Worm (Caenorhabditis elegans) whole organism, young adult: ENCODE measurements around the gene R05G9R.1.

Experiments
- B0035.1 ChIP-seq: sonication (generic microtip); optimal IDR thresholded peaks from 2 replicates; lab custom pipeline; 2016; ENCODE audit warnings: missing genetic modification characterization, mild to moderate bottlenecking, missing compliant biosample characterization, missing genotype, missing genetic modification reagents
- F49E8.2 ChIP-seq: sonication (generic microtip); optimal IDR thresholded peaks from 3 replicates; lab custom pipeline; 2017; ENCODE audit warnings: missing genetic modification characterization, mild to moderate bottlenecking, missing compliant biosample characterization, antibody characterized with exemption, moderate library complexity; ENCODE audit not compliant: insufficient read depth
- F57A8.1 ChIP-seq: fragments of 200-800 bp; sonication (Bioruptor generic); optimal IDR thresholded peaks from 2 replicates; lab custom pipeline; 2018; ENCODE audit warnings: mild to moderate bottlenecking, missing genetic modification characterization, moderate library complexity, missing compliant biosample characterization
- K12H6.12 ChIP-seq: fragments of 200-800 bp; sonication (Bioruptor generic); optimal IDR thresholded peaks from 2 replicates; lab custom pipeline; 2018; ENCODE audit warnings: mild to moderate bottlenecking, missing genetic modification characterization, missing compliant biosample characterization
- Y67H2A.10 ChIP-seq: fragments of 200-800 bp; sonication (Bioruptor generic); conservative IDR thresholded peaks from 2 replicates; pipeline ENCODE4 v1.3.6; 2022; ENCODE audit warnings: missing genetic modification reagents, missing genetic modification characterization, missing compliant biosample characterization
- ama-1 ChIP-seq, 3 experiments: fragments of 150-350 bp in 1 of 3; sonication (generic microtip) in 2 of 3; optimal IDR thresholded peaks; 2 replicates each; lab custom pipeline; 2014 to 2018; ENCODE audit warnings: missing biosample characterization in 2 of 3, missing genetic modification characterization in 2 of 3, missing genetic modification reagents in 2 of 3
- aptf-2 ChIP-seq: fragments of 200-800 bp; sonication (Bioruptor generic); conservative IDR thresholded peaks from 2 replicates; pipeline ENCODE4 v1.3.6; 2022; ENCODE audit warnings: missing genetic modification reagents, missing genetic modification characterization, missing compliant biosample characterization
- attf-3 ChIP-seq: fragments of 200-800 bp; sonication (Bioruptor generic); conservative IDR thresholded peaks from 2 replicates; pipeline ENCODE4 v1.3.6; 2022; ENCODE audit warnings: missing genetic modification reagents, missing genetic modification characterization, missing compliant biosample characterization
- bed-2 ChIP-seq: fragments of 200-800 bp; sonication (Bioruptor generic); IDR thresholded peaks from 2 replicates; pipeline ENCODE4 v1.3.6; 2022; ENCODE audit warnings: missing genetic modification reagents, missing genetic modification characterization, missing compliant biosample characterization
- ceh-100 ChIP-seq: fragments of 200-800 bp; sonication (Bioruptor generic); IDR thresholded peaks from 2 replicates; pipeline ENCODE4 v1.3.6; 2022; ENCODE audit warnings: missing genetic modification reagents, missing genetic modification characterization, missing compliant biosample characterization
- ceh-58 ChIP-seq: fragments of 200-800 bp; sonication (Bioruptor generic); IDR thresholded peaks from 2 replicates; pipeline ENCODE4 v1.3.6; 2022; ENCODE audit warnings: missing genetic modification characterization, missing compliant biosample characterization
- ceh-79 ChIP-seq: sonication (generic microtip); optimal IDR thresholded peaks from 2 replicates; lab custom pipeline; 2017; ENCODE audit warnings: mild to moderate bottlenecking, missing genetic modification characterization, missing compliant biosample characterization
- chd-7 ChIP-seq: sonication (generic microtip); optimal IDR thresholded peaks from 2 replicates; lab custom pipeline; 2016; ENCODE audit warnings: mild to moderate bottlenecking, missing genetic modification characterization, moderate library complexity, missing compliant biosample characterization
- dpff-1 ChIP-seq: sonication (generic microtip); optimal IDR thresholded peaks from 2 replicates; lab custom pipeline; 2017; ENCODE audit warnings: mild to moderate bottlenecking, missing genetic modification characterization, missing compliant biosample characterization
- egrh-3 ChIP-seq: fragments of 200-800 bp; sonication (Bioruptor generic); IDR thresholded peaks from 2 replicates; pipeline ENCODE4 v1.3.6; 2022; ENCODE audit warnings: missing genetic modification reagents, missing genetic modification characterization, missing compliant biosample characterization
- ekl-4 ChIP-seq: fragments of 200-800 bp; sonication (Bioruptor generic); IDR thresholded peaks from 2 replicates; pipeline ENCODE4 v1.3.6; 2022; ENCODE audit warnings: missing genetic modification reagents, missing genetic modification characterization, missing compliant biosample characterization
- ets-4 ChIP-seq: fragments of 200-800 bp; sonication (Bioruptor generic); optimal IDR thresholded peaks from 2 replicates; lab custom pipeline; 2018; ENCODE audit warnings: mild to moderate bottlenecking, missing genetic modification characterization, missing compliant biosample characterization
- hlh-12 ChIP-seq: sonication (generic microtip); optimal IDR thresholded peaks from 2 replicates; lab custom pipeline; 2016; ENCODE audit warnings: missing genetic modification characterization, missing compliant biosample characterization
- hrde-1 ChIP-seq: sonication (generic microtip); optimal IDR thresholded peaks from 2 replicates; lab custom pipeline; 2016; ENCODE audit warnings: missing genetic modification characterization, mild to moderate bottlenecking, missing compliant biosample characterization, moderate library complexity, missing genotype, missing genetic modification reagents, borderline replicate concordance
- hsf-1 ChIP-seq: fragments of 200-800 bp; sonication (Bioruptor generic); IDR thresholded peaks from 2 replicates; pipeline ENCODE4 v1.3.6; 2022; ENCODE audit warnings: missing genetic modification reagents, missing genetic modification characterization, missing compliant biosample characterization
- let-526 ChIP-seq: fragments of 200-800 bp; sonication (Bioruptor generic); IDR thresholded peaks from 2 replicates; pipeline ENCODE4 v1.3.6; 2022; ENCODE audit warnings: missing genetic modification reagents, missing genetic modification characterization, missing compliant biosample characterization
- let-607 ChIP-seq, 2 experiments: fragments of 200-800 bp in 1 of 2; sonication (Bioruptor generic) in 1 of 2; sonication (generic microtip) in 1 of 2; optimal IDR thresholded peaks; 2 replicates each; lab custom pipeline; 2016 to 2018; ENCODE audit warnings: mild to moderate bottlenecking in 2 of 2, missing compliant biosample characterization in 2 of 2, missing genetic modification characterization in 2 of 2, moderate library complexity in 2 of 2, missing genotype in 1 of 2
- lin-35 ChIP-seq, 3 experiments: fragments of 150-350 bp in 2 of 3; sonication (generic microtip) in 1 of 3; optimal IDR thresholded peaks; 2 replicates each; lab custom pipeline; 2014 to 2018; ENCODE audit warnings: missing biosample characterization in 3 of 3, missing genetic modification characterization in 3 of 3, missing genetic modification reagents in 3 of 3
- lin-54 ChIP-seq: fragments of 200-800 bp; sonication (Bioruptor generic); optimal IDR thresholded peaks from 2 replicates; lab custom pipeline; 2018; ENCODE audit warnings: mild to moderate bottlenecking, missing genetic modification characterization, missing compliant biosample characterization
- madf-3 ChIP-seq: fragments of 200-800 bp; sonication (Bioruptor generic); IDR thresholded peaks from 2 replicates; pipeline ENCODE4 v1.3.6; 2022; ENCODE audit warnings: missing genetic modification reagents, missing genetic modification characterization, missing compliant biosample characterization
- madf-6 ChIP-seq: fragments of 200-800 bp; sonication (Bioruptor generic); IDR thresholded peaks from 2 replicates; pipeline ENCODE4 v1.3.6; 2022; ENCODE audit warnings: missing genetic modification reagents, missing genetic modification characterization, missing compliant biosample characterization
- mcd-1 ChIP-seq: fragments of 200-800 bp; sonication (Bioruptor generic); IDR thresholded peaks from 2 replicates; pipeline ENCODE4 v1.3.6; 2022; ENCODE audit warnings: missing genetic modification reagents, missing genetic modification characterization, missing compliant biosample characterization
- nfya-2 ChIP-seq: fragments of 200-800 bp; sonication (Bioruptor generic); IDR thresholded peaks from 2 replicates; pipeline ENCODE4 v1.3.6; 2022; ENCODE audit warnings: missing genetic modification reagents, missing genetic modification characterization, missing compliant biosample characterization
- nfyb-1 ChIP-seq: fragments of 200-800 bp; sonication (Bioruptor generic); IDR thresholded peaks from 2 replicates; pipeline ENCODE4 v1.3.6; 2022; ENCODE audit warnings: missing genetic modification reagents, missing genetic modification characterization, missing compliant biosample characterization
- pbrm-1 ChIP-seq: fragments of 200-800 bp; sonication (Bioruptor generic); IDR thresholded peaks from 2 replicates; pipeline ENCODE4 v1.3.6; 2022; ENCODE audit warnings: missing genetic modification reagents, missing genetic modification characterization, missing compliant biosample characterization
- rcor-1 ChIP-seq: fragments of 200-800 bp; sonication (Bioruptor generic); IDR thresholded peaks from 2 replicates; pipeline ENCODE4 v1.3.6; 2022; ENCODE audit warnings: missing genetic modification reagents, missing genetic modification characterization, missing compliant biosample characterization
- rec-8 ChIP-seq, 2 experiments: sonication (generic microtip); optimal IDR thresholded peaks; 2 replicates each; lab custom pipeline; 2016; ENCODE audit warnings: mild to moderate bottlenecking in 2 of 2, missing genetic modification characterization in 2 of 2, missing genetic modification reagents in 2 of 2, missing genotype in 2 of 2, missing biosample characterization in 1 of 2, missing compliant biosample characterization in 1 of 2, moderate library complexity in 1 of 2
- repo-1 ChIP-seq: sonication (generic microtip); optimal IDR thresholded peaks from 2 replicates; lab custom pipeline; 2017; ENCODE audit warnings: mild to moderate bottlenecking, missing genetic modification characterization, missing compliant biosample characterization
- sea-2 ChIP-seq: fragments of 200-800 bp; sonication (Bioruptor generic); IDR thresholded peaks from 2 replicates; pipeline ENCODE4 v1.3.6; 2022; ENCODE audit warnings: missing genetic modification characterization, missing compliant biosample characterization
- snpc-3.4 ChIP-seq: sonication (generic microtip); optimal IDR thresholded peaks from 2 replicates; lab custom pipeline; 2017; ENCODE audit warnings: missing genetic modification characterization, mild to moderate bottlenecking, missing compliant biosample characterization, antibody characterized with exemption, moderate library complexity, missing genotype, missing genetic modification reagents
- xnd-1 ChIP-seq: sonication (generic microtip); optimal IDR thresholded peaks from 2 replicates; lab custom pipeline; 2016; ENCODE audit warnings: missing genotype, missing genetic modification reagents, missing genetic modification characterization, missing compliant biosample characterization
- ztf-6 ChIP-seq: fragments of 200-800 bp; sonication (Bioruptor generic); IDR thresholded peaks from 2 replicates; pipeline ENCODE4 v1.3.6; 2022; ENCODE audit warnings: missing genetic modification reagents, missing genetic modification characterization, missing compliant biosample characterization

R05G9R.1 gene

DNA sequence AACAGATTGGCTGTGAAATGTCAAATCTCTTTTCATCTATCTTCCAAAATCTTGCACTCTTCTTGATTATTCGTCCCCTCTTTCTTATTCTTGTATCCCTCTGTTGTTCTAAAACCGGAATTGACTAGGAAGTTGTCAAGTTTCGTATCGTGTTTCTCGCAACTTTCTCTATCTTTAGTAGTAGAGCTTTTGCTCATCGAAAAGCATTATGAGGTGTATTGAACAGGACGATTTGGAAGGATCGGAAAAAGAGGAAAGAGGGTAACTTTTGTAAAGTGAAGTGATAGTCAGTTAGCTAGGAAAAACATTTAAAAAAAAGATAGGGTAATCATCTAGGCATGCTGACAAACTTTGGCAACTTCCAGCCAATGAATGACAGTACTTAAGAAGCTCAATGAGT lies 17.3 kb downstream of the R05G9R.1 start:
- TF ChIP-seq egrh-3 (GFP tag; lab: Robert Waterston, UW) (no peak), rec-8 (tag; optimal IDR thresholded peaks at IDR 0.05; lab: Kevin White, UChicago) (no peak), ekl-4 (no peak), lin-35 (GFP tag; optimal IDR thresholded peaks at IDR 0.05; lab: Kevin White, UChicago) (no peak), let-526 (GFP tag; lab: Robert Waterston, UW) (no peak), sea-2 (GFP tag; lab: Robert Waterston, UW) (no peak), ceh-79 (tag; lab: Kevin White, UChicago) (no peak), ets-4 (GFP tag; lab: Kevin White, UChicago) (no peak), mcd-1 (GFP tag; lab: Robert Waterston, UW) (no peak), rcor-1 (GFP tag; lab: Robert Waterston, UW) (no peak), chd-7 (tag; lab: Kevin White, UChicago) (no peak), F57A8.1 (GFP tag; lab: Kevin White, UChicago) (no peak), ceh-58 (GFP tag; lab: Robert Waterston, UW) (no peak), hlh-12 (tag; lab: Kevin White, UChicago) (no peak), B0035.1 (no peak), F49E8.2 (tag; lab: Kevin White, UChicago) (no peak)

DNA sequence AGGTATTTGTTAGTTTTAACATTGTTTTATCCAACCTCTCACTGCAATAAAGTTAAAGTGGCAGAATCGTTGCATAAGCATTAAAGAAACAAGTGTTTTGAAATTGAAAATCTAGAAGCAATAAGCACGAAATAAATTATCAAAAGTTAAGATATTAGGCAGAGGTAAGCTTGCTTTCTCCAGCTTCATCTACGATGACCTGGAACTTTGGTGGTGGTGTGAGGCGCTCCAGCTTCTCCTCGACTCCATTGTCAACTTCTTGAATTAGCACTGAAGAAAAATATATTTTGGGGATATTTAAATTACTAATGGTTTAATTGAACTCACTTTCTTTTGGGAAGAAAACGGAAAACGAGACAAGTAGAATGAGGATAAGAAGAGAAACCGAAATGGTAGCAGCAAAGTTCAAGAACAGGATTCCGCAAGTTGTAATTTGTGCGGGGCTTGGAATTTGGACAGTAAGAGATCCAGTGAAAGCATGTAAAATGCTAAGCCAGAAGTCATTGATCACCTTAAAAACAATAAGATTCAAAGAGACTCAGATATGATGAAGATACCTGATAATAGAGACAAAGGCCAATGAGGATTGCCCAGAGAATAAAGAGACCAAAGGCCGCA lies 20.0 kb downstream of the R05G9R.1 start:
- TF ChIP-seq aptf-2, result no peak
- TF ChIP-seq Y67H2A.10, result no peak
- peak; percentile 14 for TF ChIP-seq snpc-3.4 (tag; lab: Kevin White, UChicago)
- TF ChIP-seq ceh-100 (GFP tag; lab: Robert Waterston, UW), result 0 out of 2 replicates have a peak, but pooled peaks have one; percentile 35
- TF ChIP-seq let-607 (tag; optimal IDR thresholded peaks at IDR 0.05; lab: Kevin White, UChicago), result no peak
- no peak for TF ChIP-seq dpff-1 (tag; lab: Kevin White, UChicago)
- peak; percentile 1 for TF ChIP-seq lin-54 (GFP tag; lab: Kevin White, UChicago)
- no peak for TF ChIP-seq K12H6.12 (tag; lab: Kevin White, UChicago)
- TF ChIP-seq madf-6 (GFP tag; lab: Robert Waterston, UW), result peak; percentile 53; the same call in 1 of the 2 replicates
- TF ChIP-seq hrde-1 (tag; lab: Kevin White, UChicago), result peak; percentile 28
- no peak for TF ChIP-seq nfyb-1 (GFP tag; lab: Robert Waterston, UW)
- peak; percentile 35 for TF ChIP-seq xnd-1 (tag; lab: Kevin White, UChicago)
- TF ChIP-seq attf-3, result no peak
- TF ChIP-seq ama-1 (optimal IDR thresholded peaks at IDR 0.05; lab: Kevin White, UChicago), result no peak
- TF ChIP-seq ama-1 (GFP tag; optimal IDR thresholded peaks at IDR 0.05; lab: Kevin White, UChicago), result peak in 1 of 2 experiments; percentile 6
- no peak for TF ChIP-seq bed-2
- TF ChIP-seq pbrm-1 (GFP tag; lab: Robert Waterston, UW), result 0 out of 2 replicates have a peak, but pooled peaks have one; percentile 28
- TF ChIP-seq repo-1, result peak; percentile 26
- TF ChIP-seq ztf-6, result no peak
- TF ChIP-seq F49E8.2 (tag; lab: Kevin White, UChicago), result peak; percentile 31
- no peak for TF ChIP-seq nfya-2 (GFP tag; lab: Robert Waterston, UW)
- TF ChIP-seq hsf-1, result peak; percentile 60
- 0 out of 2 replicates have a peak, but pooled peaks have one; percentile 1 for TF ChIP-seq madf-3
